Worm (Caenorhabditis elegans): Measurements from ENCODE around the gene fbxb-82.
"Not testable (repeated sequence)": the region's sequence is repeated elsewhere in the genome, so short reads cannot be mapped to it uniquely, and the experiment has no call there.

ce11 chrIII:121983-122449 is 21.0 kb downstream of the fbxb-82 start, which contains the start of gene C29F9.12:
- not testable (repeated sequence) for TF ChIP-seq nhr-23 (tag; optimal IDR thresholded peaks at IDR 0.05); nhr-237 (tag; optimal IDR thresholded peaks at IDR 0.05); nhr-11 (tag; optimal IDR thresholded peaks at IDR 0.05); ceh-82 (tag; optimal IDR thresholded peaks at IDR 0.05); nhr-77 (tag; optimal IDR thresholded peaks at IDR 0.05); dmd-4 (tag; optimal IDR thresholded peaks at IDR 0.05); lin-39 (tag; optimal IDR thresholded peaks at IDR 0.05); fos-1 (tag; optimal IDR thresholded peaks at IDR 0.05); aly-2 (tag; optimal IDR thresholded peaks at IDR 0.05); unc-62 (GFP tag; optimal IDR thresholded peaks at IDR 0.05); lin-13 (GFP tag; optimal IDR thresholded peaks at IDR 0.05); ztf-11 (tag; optimal IDR thresholded peaks at IDR 0.05)
